Worm (Caenorhabditis elegans): ENCODE measurements around the gene F25E5.1.

Gene F25E5.1

DNA sequence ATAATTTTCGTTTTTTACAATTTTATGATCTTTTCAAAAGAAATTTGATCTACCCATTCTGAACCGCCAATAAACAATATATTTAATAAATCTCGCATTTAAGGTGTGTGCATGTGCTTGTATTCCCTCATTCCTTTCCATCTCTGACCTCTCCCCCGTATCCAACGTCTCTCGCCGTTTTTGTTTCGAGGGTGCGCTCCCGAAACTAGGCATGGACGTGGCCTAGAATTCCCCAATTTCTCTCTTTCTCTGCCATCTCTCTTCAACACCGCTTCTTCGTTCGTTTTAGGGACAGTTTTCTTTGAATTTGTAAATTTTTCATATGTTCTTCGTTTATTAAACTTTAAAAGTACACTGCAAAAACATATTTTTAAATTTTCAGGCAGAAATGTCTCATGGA, at the start of gene F25E5.1:
F25E5.1 (plus strand) TSS at position 376 of the 400 bp plus-strand sequence.
- peak; percentile 40 for TF ChIP-seq elt-2 (tag; optimal IDR thresholded peaks at IDR 0.05)
- TF ChIP-seq jun-1 (tag; optimal IDR thresholded peaks at IDR 0.05) = no peak
- no peak for TF ChIP-seq nhr-12 (tag; optimal IDR thresholded peaks at IDR 0.05)
- peak; percentile 57 for TF ChIP-seq nhr-43 (tag; optimal IDR thresholded peaks at IDR 0.05; ENCODE audit: poor library complexity, severe bottlenecking)
- peak; percentile 39 for TF ChIP-seq pqm-1 (tag; optimal IDR thresholded peaks at IDR 0.05)
- TF ChIP-seq snpc-4 (tag; optimal IDR thresholded peaks at IDR 0.05) = peak; percentile 76
- TF ChIP-seq nfya-1 (tag; optimal IDR thresholded peaks at IDR 0.05; ENCODE audit: insufficient read depth) = peak; percentile 71
- TF ChIP-seq nhr-25 (tag; optimal IDR thresholded peaks at IDR 0.05) = peak; percentile 65
- TF ChIP-seq egl-27 (tag; optimal IDR thresholded peaks at IDR 0.05) = no peak
- TF ChIP-seq ztf-4 (tag; optimal IDR thresholded peaks at IDR 0.05) = no peak
- TF ChIP-seq ama-1 (optimal IDR thresholded peaks at IDR 0.05) = no peak
- TF ChIP-seq hmg-11 (tag; optimal IDR thresholded peaks at IDR 0.05) = peak; percentile 80
- peak; percentile 77 for TF ChIP-seq lin-15B (tag; optimal IDR thresholded peaks at IDR 0.05)
- peak; percentile 50 for TF ChIP-seq egl-5 (tag; optimal IDR thresholded peaks at IDR 0.05)
- TF ChIP-seq ceh-28 (tag; optimal IDR thresholded peaks at IDR 0.05) = no peak

DNA sequence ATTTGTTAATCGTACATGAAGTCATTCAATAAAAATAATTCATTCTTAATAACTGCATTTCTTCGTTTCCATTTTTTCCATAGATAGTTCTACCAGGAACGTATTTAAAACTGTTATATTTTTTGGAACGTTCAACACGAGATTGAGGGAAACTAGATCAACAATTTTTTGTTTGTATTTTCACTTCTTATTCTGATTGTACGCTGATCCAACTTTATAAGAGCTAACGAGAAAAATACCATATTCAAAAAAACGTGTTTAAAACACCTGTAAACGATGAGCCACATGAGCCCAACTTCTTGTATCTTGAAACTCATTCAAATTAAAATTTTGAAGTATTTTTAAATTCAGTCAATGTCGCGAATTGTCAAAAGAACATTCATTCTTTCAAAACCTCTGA, 49.1 kb upstream of the F25E5.1 start:
- TF ChIP-seq nfya-1 (tag; optimal IDR thresholded peaks at IDR 0.05; ENCODE audit: insufficient read depth) (no peak), mdl-1 (tag; optimal IDR thresholded peaks at IDR 0.05) (no peak), zag-1 (tag; optimal IDR thresholded peaks at IDR 0.05) (no peak), ama-1 (optimal IDR thresholded peaks at IDR 0.05) (peak; percentile 57), nhr-28 (tag; optimal IDR thresholded peaks at IDR 0.05) (no peak), mml-1 (tag; optimal IDR thresholded peaks at IDR 0.05) (no peak), egl-5 (tag; optimal IDR thresholded peaks at IDR 0.05) (no peak), daf-12 (tag; optimal IDR thresholded peaks at IDR 0.05) (no peak), ceh-28 (tag; optimal IDR thresholded peaks at IDR 0.05) (no peak), nhr-23 (tag; optimal IDR thresholded peaks at IDR 0.05) (peak; percentile 7), nhr-25 (tag; optimal IDR thresholded peaks at IDR 0.05) (no peak), nhr-43 (tag; optimal IDR thresholded peaks at IDR 0.05; ENCODE audit: poor library complexity, severe bottlenecking) (peak; percentile 20)

DNA sequence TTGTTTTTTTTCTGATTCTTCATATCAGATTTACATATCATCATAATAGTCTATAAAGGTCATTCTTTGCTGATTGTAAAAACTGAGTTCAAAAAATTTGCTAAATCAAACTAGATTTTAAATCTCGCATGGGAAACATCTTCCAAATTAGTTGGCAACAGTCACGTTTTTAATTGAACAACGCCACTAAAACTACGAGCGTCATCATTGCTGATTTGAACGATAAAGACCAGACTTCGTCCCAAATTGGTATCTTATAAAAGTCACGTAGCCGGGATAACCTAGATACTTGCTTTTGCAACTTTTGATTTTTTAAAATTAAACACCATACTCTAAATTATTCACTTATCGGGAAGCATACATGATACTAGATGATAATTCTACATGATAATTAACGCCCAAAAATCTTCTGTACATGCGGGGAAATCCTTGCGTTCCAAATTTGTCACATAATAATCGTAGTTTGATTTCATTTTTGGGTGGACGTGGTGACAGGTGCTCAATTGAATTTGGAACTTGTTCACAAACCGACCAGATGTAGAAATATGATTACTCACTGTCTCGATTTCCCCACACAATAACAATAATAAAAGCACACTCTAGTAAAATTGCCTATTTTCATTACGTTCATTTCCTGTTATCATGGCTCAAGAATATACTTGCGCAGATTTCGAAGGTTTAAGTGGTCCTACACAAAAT, 48.5 kb upstream of the F25E5.1 start, which contains the start of gene srw-67:
srw-67 (plus strand) TSS at position 643 of the 699 bp plus-strand sequence.
- no peak for TF ChIP-seq nfya-1 (tag; optimal IDR thresholded peaks at IDR 0.05; ENCODE audit: insufficient read depth)
- peak; percentile 62 for TF ChIP-seq nhr-43 (tag; optimal IDR thresholded peaks at IDR 0.05; ENCODE audit: poor library complexity, severe bottlenecking)

DNA sequence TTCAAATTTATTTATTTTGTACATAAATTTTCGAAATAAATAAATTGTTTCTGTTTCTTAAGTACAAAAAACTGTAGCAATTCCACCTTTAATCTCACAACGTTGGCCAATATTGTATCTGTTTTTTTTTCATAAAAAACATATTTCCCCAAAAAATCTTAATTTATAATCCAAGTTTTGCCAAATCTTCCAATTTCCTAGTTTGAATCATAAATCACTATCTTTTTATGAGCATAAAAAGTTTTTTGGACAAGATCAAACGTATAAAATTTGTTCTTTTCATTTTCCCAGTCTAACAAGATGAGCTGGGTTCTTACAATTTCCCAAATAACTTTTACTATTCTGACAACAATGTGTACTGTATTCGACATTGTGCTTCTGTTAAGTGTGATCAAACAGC, 45.5 kb upstream of the F25E5.1 start, which contains the start of gene srxa-4:
srxa-4 (plus strand) TSS at position 301 of the 400 bp plus-strand sequence.
- TF ChIP-seq ceh-28 (tag; optimal IDR thresholded peaks at IDR 0.05) = no peak
- TF ChIP-seq nhr-67 (tag; optimal IDR thresholded peaks at IDR 0.05) = no peak
- no peak for TF ChIP-seq nfya-1 (tag; optimal IDR thresholded peaks at IDR 0.05; ENCODE audit: insufficient read depth)
- TF ChIP-seq ZK546.5 (tag; optimal IDR thresholded peaks at IDR 0.05) = no peak
- TF ChIP-seq sea-2 (GFP tag; optimal IDR thresholded peaks at IDR 0.05) = no peak
- no peak for TF ChIP-seq egl-5 (tag; optimal IDR thresholded peaks at IDR 0.05)
- TF ChIP-seq lin-15B (tag; optimal IDR thresholded peaks at IDR 0.05) = no peak
- no peak for TF ChIP-seq nhr-12 (tag; optimal IDR thresholded peaks at IDR 0.05)
- no peak for TF ChIP-seq pha-4 (tag; optimal IDR thresholded peaks at IDR 0.05)
- TF ChIP-seq lin-39 (tag; optimal IDR thresholded peaks at IDR 0.05) = no peak
- no peak for TF ChIP-seq eor-1 (tag; optimal IDR thresholded peaks at IDR 0.05)
- TF ChIP-seq daf-12 (tag; optimal IDR thresholded peaks at IDR 0.05) = no peak
- no peak for TF ChIP-seq ceh-9 (tag; optimal IDR thresholded peaks at IDR 0.05)
- no peak for TF ChIP-seq ztf-4 (tag; optimal IDR thresholded peaks at IDR 0.05)
- TF ChIP-seq fos-1 (tag; optimal IDR thresholded peaks at IDR 0.05) = no peak
- TF ChIP-seq ceh-16 (tag; optimal IDR thresholded peaks at IDR 0.05) = no peak

DNA sequence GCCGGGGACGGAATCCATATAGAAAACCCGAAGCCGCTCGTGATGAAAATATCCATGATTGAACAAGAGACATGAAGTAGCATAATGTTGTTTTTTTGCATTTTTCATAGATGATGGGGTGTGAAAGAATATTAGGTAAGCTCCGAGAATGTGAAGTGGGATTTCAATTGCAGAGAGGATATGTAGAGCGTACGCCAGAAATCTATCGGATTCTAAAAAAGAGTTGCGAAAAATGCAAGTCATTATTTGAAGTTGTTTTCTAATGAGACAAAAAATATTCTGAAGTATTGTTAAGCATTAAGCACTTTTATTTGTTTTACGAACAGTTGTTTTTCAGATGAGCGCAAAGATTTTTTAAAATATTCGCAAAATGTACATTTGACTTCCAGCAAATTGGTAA, 41.3 kb upstream of the F25E5.1 start, which contains the start of gene F18E3.10:
F18E3.10 (minus strand) TSS at position 101 of the 400 bp plus-strand sequence.
- TF ChIP-seq lsy-12 (tag; optimal IDR thresholded peaks at IDR 0.05) = no peak

All from whole organism, L3 larva.